Worm (Caenorhabditis elegans) whole organism, L4 larva: ENCODE data around the gene R12B2.3.

ENCODE experiments used
- F37D6.2 ChIP-seq: sonication (generic microtip); optimal IDR thresholded peaks from 2 replicates; lab custom pipeline; 2016; ENCODE audit warnings: mild to moderate bottlenecking, missing genetic modification characterization, missing compliant biosample characterization
- F44E2.7 ChIP-seq: fragments of 200-800 bp; sonication (Bioruptor generic); IDR thresholded peaks from 2 replicates; pipeline ENCODE4 v2.1.2; 2022; ENCODE audit warnings: missing genetic modification characterization, missing compliant biosample characterization
- F49E8.2 ChIP-seq: sonication (generic microtip); optimal IDR thresholded peaks from 2 replicates; lab custom pipeline; 2016; ENCODE audit warnings: missing compliant biosample characterization, mild to moderate bottlenecking, missing genetic modification characterization, borderline replicate concordance
- Y105C5A.15 ChIP-seq: fragments of 200-800 bp; sonication (Bioruptor generic); IDR thresholded peaks from 2 replicates; pipeline ENCODE4 v1.3.6; 2022; ENCODE audit warnings: missing genetic modification characterization, missing compliant biosample characterization
- ZK546.5 ChIP-seq, 2 experiments: sonication (generic microtip); optimal IDR thresholded peaks; 2 replicates each; lab custom pipeline; 2017; ENCODE audit warnings: missing biosample characterization in 2 of 2, missing genetic modification characterization in 2 of 2
- aha-1 ChIP-seq: fragments of 150-350 bp; peaks from one replicate; lab custom pipeline; 2014; ENCODE audit warnings: missing biosample characterization, missing genetic modification characterization
- ama-1 ChIP-seq: fragments of 150-350 bp; optimal IDR thresholded peaks from 2 replicates; lab custom pipeline; 2014; ENCODE audit warnings: inconsistent platforms, mixed read lengths
- arid-1 ChIP-seq: fragments of 200-800 bp; sonication (Bioruptor generic); conservative IDR thresholded peaks from 2 replicates; pipeline ENCODE4 v1.3.6; 2022; ENCODE audit warnings: missing genetic modification reagents, missing genetic modification characterization, missing compliant biosample characterization
- ceh-20 ChIP-seq: fragments of 200-800 bp; sonication (Bioruptor generic); IDR thresholded peaks from 2 replicates; pipeline ENCODE4 v1.3.6; 2022; ENCODE audit warnings: missing genetic modification reagents, missing genetic modification characterization, missing compliant biosample characterization
- ceh-28 ChIP-seq: fragments of 150-350 bp; optimal IDR thresholded peaks from 2 replicates; lab custom pipeline; 2014; ENCODE audit warnings: missing biosample characterization, missing genetic modification reagents, missing genetic modification characterization
- ceh-44 ChIP-seq: fragments of 200-800 bp; sonication (Bioruptor generic); IDR thresholded peaks from 2 replicates; pipeline ENCODE4 v1.3.6; 2022; ENCODE audit warnings: missing genetic modification reagents, missing genetic modification characterization, missing compliant biosample characterization
- ceh-62 ChIP-seq: sonication (generic microtip); optimal IDR thresholded peaks from 2 replicates; lab custom pipeline; 2017; ENCODE audit warnings: missing biosample characterization, missing genetic modification characterization
- ceh-82 ChIP-seq: sonication (generic microtip); optimal IDR thresholded peaks from 2 replicates; lab custom pipeline; 2017; ENCODE audit warnings: missing biosample characterization, missing genetic modification characterization
- cey-2 ChIP-seq: sonication (generic microtip); optimal IDR thresholded peaks from 3 replicates; lab custom pipeline; 2017; ENCODE audit warnings: missing genetic modification characterization, mild to moderate bottlenecking, missing compliant biosample characterization, antibody characterized with exemption, borderline replicate concordance; ENCODE audit not compliant: insufficient read depth
- daf-16 ChIP-seq, 3 experiments: sonication (generic microtip); optimal IDR thresholded peaks; 2 replicates each; lab custom pipeline; 2016 to 2017; ENCODE audit warnings: missing genetic modification characterization in 3 of 3, missing genetic modification reagents in 3 of 3, mild to moderate bottlenecking in 2 of 3, missing compliant biosample characterization in 2 of 3, missing biosample characterization in 1 of 3, moderate library complexity in 1 of 3
- daf-19 ChIP-seq: fragments of 200-800 bp; sonication (Bioruptor generic); conservative IDR thresholded peaks from 2 replicates; pipeline ENCODE4 v1.3.6; 2022; ENCODE audit warnings: missing genetic modification characterization, missing compliant biosample characterization
- daf-8 ChIP-seq: fragments of 200-800 bp; sonication (Bioruptor generic); IDR thresholded peaks from 2 replicates; pipeline ENCODE4 v1.3.6; 2022; ENCODE audit warnings: missing genetic modification characterization, missing compliant biosample characterization
- egl-43 ChIP-seq: fragments of 200-800 bp; sonication (Bioruptor generic); IDR thresholded peaks from 2 replicates; pipeline ENCODE4 v1.3.6; 2022; ENCODE audit warnings: missing genetic modification reagents, missing genetic modification characterization, missing compliant biosample characterization
- hlh-11 ChIP-seq: fragments of 200-800 bp; sonication (Bioruptor generic); optimal IDR thresholded peaks from 2 replicates; lab custom pipeline; 2018; ENCODE audit warnings: mild to moderate bottlenecking, missing genetic modification characterization, missing compliant biosample characterization
- hlh-30 ChIP-seq: sonication (generic microtip); optimal IDR thresholded peaks from 2 replicates; lab custom pipeline; 2017; ENCODE audit warnings: antibody characterized with exemption, mild to moderate bottlenecking, missing genetic modification characterization, missing compliant biosample characterization; ENCODE audit not compliant: insufficient read depth
- hmg-1.1 ChIP-seq: fragments of 200-800 bp; sonication (Bioruptor generic); IDR thresholded peaks from 2 replicates; pipeline ENCODE4 v1.3.6; 2022; ENCODE audit warnings: missing genetic modification reagents, missing genetic modification characterization, missing compliant biosample characterization
- lin-38 ChIP-seq: fragments of 200-800 bp; sonication (Bioruptor generic); IDR thresholded peaks from 2 replicates; pipeline ENCODE4 v1.3.6; 2022; ENCODE audit warnings: missing genetic modification reagents, missing genetic modification characterization, missing compliant biosample characterization
- lin-39 ChIP-seq: fragments of 150-350 bp; optimal IDR thresholded peaks from 2 replicates; lab custom pipeline; 2014; ENCODE audit warnings: missing biosample characterization, missing genetic modification reagents, missing genetic modification characterization
- lsy-2 ChIP-seq, 2 experiments: fragments of 150-350 bp in 1 of 2; sonication (generic microtip) in 1 of 2; optimal IDR thresholded peaks; 2 replicates each; lab custom pipeline; 2014 to 2017; ENCODE audit warnings: missing biosample characterization in 2 of 2, missing genetic modification characterization in 2 of 2
- madf-5 ChIP-seq, 2 experiments: fragments of 200-800 bp; sonication (Bioruptor generic); IDR thresholded peaks; 2 replicates each; pipeline ENCODE4 v1.3.6; 2022; ENCODE audit warnings: missing compliant biosample characterization in 2 of 2, missing genetic modification characterization in 2 of 2
- mdt-29 ChIP-seq: fragments of 200-800 bp; sonication (Bioruptor generic); IDR thresholded peaks from 2 replicates; pipeline ENCODE4 v1.3.6; 2022; ENCODE audit warnings: missing genetic modification reagents, missing genetic modification characterization, missing compliant biosample characterization
- mep-1 ChIP-seq: fragments of 150-350 bp; sonication (generic microtip); optimal IDR thresholded peaks from 3 replicates; lab custom pipeline; 2014; ENCODE audit warnings: missing biosample characterization, missing genetic modification characterization
- mes-2 ChIP-seq: sonication (generic microtip); optimal IDR thresholded peaks from 2 replicates; lab custom pipeline; 2016; ENCODE audit warnings: missing genotype, mild to moderate bottlenecking, missing genetic modification characterization, missing compliant biosample characterization; ENCODE audit not compliant: poor library complexity, severe bottlenecking
- mxl-3 ChIP-seq: fragments of 200-800 bp; sonication (Bioruptor generic); optimal IDR thresholded peaks from 2 replicates; lab custom pipeline; 2018; ENCODE audit warnings: mild to moderate bottlenecking, missing genetic modification characterization, missing compliant biosample characterization
- nhr-111 ChIP-seq: fragments of 200-800 bp; sonication (Bioruptor generic); optimal IDR thresholded peaks from 2 replicates; lab custom pipeline; 2018; ENCODE audit warnings: mild to moderate bottlenecking, missing genetic modification characterization, missing compliant biosample characterization
- nhr-28 ChIP-seq: fragments of 150-350 bp; optimal IDR thresholded peaks from 2 replicates; lab custom pipeline; 2014; ENCODE audit warnings: missing biosample characterization, missing genetic modification characterization
- nhr-41 ChIP-seq: fragments of 200-800 bp; sonication (Bioruptor generic); IDR thresholded peaks from 2 replicates; pipeline ENCODE4 v1.3.6; 2022; ENCODE audit warnings: missing genetic modification reagents, missing genetic modification characterization, missing compliant biosample characterization
- nhr-42 ChIP-seq: fragments of 200-800 bp; sonication (Bioruptor generic); IDR thresholded peaks from 2 replicates; pipeline ENCODE4 v1.3.6; 2022; ENCODE audit warnings: missing genetic modification characterization, missing compliant biosample characterization
- nhr-6 ChIP-seq: fragments of 150-350 bp; optimal IDR thresholded peaks from 2 replicates; lab custom pipeline; 2014; ENCODE audit warnings: missing biosample characterization, missing genetic modification characterization
- nhr-77 ChIP-seq: fragments of 150-350 bp; optimal IDR thresholded peaks from 2 replicates; lab custom pipeline; 2014; ENCODE audit warnings: missing biosample characterization, missing genetic modification characterization
- pha-4 ChIP-seq, 2 experiments: fragments of 150-350 bp in 1 of 2; fragments of 200-800 bp in 1 of 2; sonication (Bioruptor generic) in 1 of 2; IDR thresholded peaks in 1 of 2; optimal IDR thresholded peaks in 1 of 2; 2 replicates each; pipeline versions ENCODE4 v1.3.6 to Lab custom; 2014 to 2022; ENCODE audit warnings: missing genetic modification characterization in 2 of 2, missing genetic modification reagents in 2 of 2, missing biosample characterization in 1 of 2, missing compliant biosample characterization in 1 of 2
- rbr-2 ChIP-seq: sonication (generic microtip); optimal IDR thresholded peaks from 2 replicates; lab custom pipeline; 2016; ENCODE audit warnings: missing genotype, missing genetic modification characterization, missing compliant biosample characterization
- sdz-12 ChIP-seq: fragments of 200-800 bp; sonication (Bioruptor generic); optimal IDR thresholded peaks from 2 replicates; lab custom pipeline; 2018; ENCODE audit warnings: mild to moderate bottlenecking, missing genetic modification characterization, missing compliant biosample characterization
- skn-1 ChIP-seq: fragments of 150-350 bp; optimal IDR thresholded peaks from 2 replicates; lab custom pipeline; 2014; ENCODE audit warnings: missing biosample characterization, missing genetic modification characterization
- snpc-4 ChIP-seq: fragments of 150-350 bp; optimal IDR thresholded peaks from 2 replicates; lab custom pipeline; 2014; ENCODE audit warnings: missing biosample characterization, missing genetic modification characterization
- spr-1 ChIP-seq: sonication (generic microtip); optimal IDR thresholded peaks from 2 replicates; lab custom pipeline; 2016; ENCODE audit warnings: mild to moderate bottlenecking, missing genetic modification characterization, missing compliant biosample characterization
- spr-3 ChIP-seq: fragments of 200-800 bp; sonication (Bioruptor generic); optimal IDR thresholded peaks from 2 replicates; lab custom pipeline; 2018; ENCODE audit warnings: mild to moderate bottlenecking, missing genetic modification characterization, missing compliant biosample characterization
- tag-97 ChIP-seq: fragments of 200-800 bp; sonication (Bioruptor generic); IDR thresholded peaks from 2 replicates; pipeline ENCODE4 v1.3.6; 2022; ENCODE audit warnings: missing genetic modification characterization, missing compliant biosample characterization
- tra-1 ChIP-seq: fragments of 200-800 bp; sonication (Bioruptor generic); IDR thresholded peaks from 2 replicates; pipeline ENCODE4 v1.3.6; 2022; ENCODE audit warnings: missing genetic modification reagents, missing genetic modification characterization, missing compliant biosample characterization
- unc-39 ChIP-seq: sonication (generic microtip); optimal IDR thresholded peaks from 2 replicates; lab custom pipeline; 2017; ENCODE audit warnings: missing biosample characterization, missing genetic modification characterization
- unc-62 ChIP-seq, 3 experiments: fragments of 150-350 bp in 1 of 3; sonication (generic microtip); optimal IDR thresholded peaks in 2 of 3; peaks in 1 of 3; 1 replicate in 1 of 3; 2 replicates in 2 of 3; lab custom pipeline; 2014 to 2017; ENCODE audit warnings: missing biosample characterization in 3 of 3, missing genetic modification characterization in 3 of 3, missing genetic modification reagents in 3 of 3, missing genotype in 1 of 3
- zfp-3 ChIP-seq: fragments of 200-800 bp; sonication (Bioruptor generic); conservative IDR thresholded peaks from 2 replicates; pipeline ENCODE4 v1.3.6; 2022; ENCODE audit warnings: missing genetic modification reagents, missing genetic modification characterization, missing compliant biosample characterization
- zip-2 ChIP-seq: fragments of 150-350 bp; optimal IDR thresholded peaks from 2 replicates; lab custom pipeline; 2014; ENCODE audit warnings: missing biosample characterization, missing genetic modification characterization
- ztf-7 ChIP-seq: fragments of 150-350 bp; optimal IDR thresholded peaks from 2 replicates; lab custom pipeline; 2014; ENCODE audit warnings: missing biosample characterization, missing genetic modification characterization

Gene R12B2.3

DNA sequence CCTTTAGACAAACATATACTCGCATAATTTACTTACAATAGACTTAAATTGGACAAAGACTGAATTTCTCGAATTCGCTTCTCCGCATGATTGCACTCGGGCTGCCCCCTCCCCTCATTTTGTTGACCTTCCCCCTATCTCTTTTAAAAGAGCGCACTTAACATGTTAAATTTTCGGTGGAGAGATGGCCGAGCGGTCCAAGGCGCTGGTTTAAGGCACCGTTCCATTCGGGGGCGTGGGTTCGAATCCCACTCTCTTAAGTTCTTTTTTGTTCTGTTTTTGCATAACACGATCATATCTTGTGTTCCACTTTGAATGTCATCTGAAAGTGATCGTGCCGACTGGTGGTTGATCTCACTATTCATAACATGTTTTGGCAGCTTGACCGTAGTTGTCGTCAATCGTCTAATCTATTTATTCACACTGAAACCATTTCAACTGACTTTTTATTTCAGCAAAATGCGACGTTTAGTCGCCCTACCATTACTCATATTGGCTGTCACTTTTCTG is 35.6 kb upstream of the R12B2.3 start, which contains the start of gene cutl-23 (continued):
- TF ChIP-seq sdz-12 (GFP tag; lab: Kevin White, UChicago) (no peak), nhr-77 (tag; lab: Kevin White, UChicago) (no peak), zfp-3 (GFP tag; lab: Robert Waterston, UW) (no peak), ceh-20 (0 out of 2 replicates have a peak, but pooled peaks have one; percentile 30), nhr-42 (GFP tag; lab: Robert Waterston, UW) (no peak), hmg-1.1 (GFP tag; lab: Robert Waterston, UW) (peak; percentile 49; the same call in 1 of the 2 replicates), ztf-7 (tag; lab: Kevin White, UChicago) (no peak), ceh-62 (tag; lab: Kevin White, UChicago) (no peak), egl-43 (GFP tag; lab: Robert Waterston, UW) (peak; percentile 85), madf-5 (GFP tag; IDR thresholded peaks at IDR 0.05; lab: Robert Waterston, UW) (peak in 1 of 2 experiments; percentile 60; a peak in 1 of 4 replicates), F44E2.7 (GFP tag; lab: Robert Waterston, UW) (peak; percentile 59; the same call in 1 of the 2 replicates), daf-19 (GFP tag; lab: Robert Waterston, UW) (peak; percentile 58; the same call in 1 of the 2 replicates), lin-39 (tag; lab: Kevin White, UChicago) (no peak), tag-97 (GFP tag; lab: Robert Waterston, UW) (no peak), hlh-30 (no peak), Y105C5A.15 (GFP tag; lab: Robert Waterston, UW) (0 out of 2 replicates have a peak, but pooled peaks have one; percentile 54), lin-38 (GFP tag; lab: Robert Waterston, UW) (no peak), mxl-3 (GFP tag; lab: Kevin White, UChicago) (peak; percentile 51), snpc-4 (tag; lab: Kevin White, UChicago) (no peak), mes-2 (tag; lab: Kevin White, UChicago) (peak; percentile 77), pha-4 (GFP tag; IDR thresholded peaks at IDR 0.05; lab: Robert Waterston, UW) (peak; percentile 83; the same call in 1 of the 2 replicates), pha-4 (tag; optimal IDR thresholded peaks at IDR 0.05; lab: Kevin White, UChicago) (no peak), mdt-29 (GFP tag; lab: Robert Waterston, UW) (no peak), ZK546.5 (tag; optimal IDR thresholded peaks at IDR 0.05; lab: Kevin White, UChicago) (no peak), nhr-111 (no peak), rbr-2 (peak; percentile 50), F37D6.2 (tag; lab: Kevin White, UChicago) (no peak), nhr-28 (tag; lab: Kevin White, UChicago) (no peak), nhr-41 (GFP tag; lab: Robert Waterston, UW) (no peak), lsy-2 (tag; optimal IDR thresholded peaks at IDR 0.05; lab: Kevin White, UChicago) (no peak), unc-39 (tag; lab: Kevin White, UChicago) (no peak), daf-8 (GFP tag; lab: Robert Waterston, UW) (no peak), aha-1 (tag; lab: Kevin White, UChicago) (no peak), ceh-82 (tag; lab: Kevin White, UChicago) (no peak), ceh-28 (tag; lab: Kevin White, UChicago) (no peak), mep-1 (tag; lab: Kevin White, UChicago) (no peak), skn-1 (tag; lab: Kevin White, UChicago) (no peak), cey-2 (tag; lab: Kevin White, UChicago) (no peak), arid-1 (GFP tag; lab: Robert Waterston, UW) (peak; percentile 61; the same call in 1 of the 2 replicates), zip-2 (tag; lab: Kevin White, UChicago) (no peak), daf-16 (GFP tag; optimal IDR thresholded peaks at IDR 0.05; lab: Kevin White, UChicago) (peak in 1 of 2 experiments; percentile 34), daf-16 (tag; optimal IDR thresholded peaks at IDR 0.05; lab: Kevin White, UChicago) (no peak), spr-3 (GFP tag; lab: Kevin White, UChicago) (no peak), hlh-11 (tag; lab: Kevin White, UChicago) (peak; percentile 19), unc-62 (GFP tag; optimal IDR thresholded peaks at IDR 0.05 in 1 of 2; lab: Kevin White, UChicago) (no peak), unc-62 (tag; optimal IDR thresholded peaks at IDR 0.05; lab: Kevin White, UChicago) (no peak), ama-1 (lab: Kevin White, UChicago) (no peak), F49E8.2 (tag; lab: Kevin White, UChicago) (no peak), tra-1 (no peak), nhr-6 (tag; lab: Kevin White, UChicago) (no peak), spr-1 (tag; lab: Kevin White, UChicago) (no peak), ceh-44 (GFP tag; lab: Robert Waterston, UW) (peak; percentile 61; the same call in 1 of the 2 replicates)
